Fruit fly (Drosophila melanogaster) whole organism, embryonic: ENCODE results near the gene CG17764.
A peak's percentile ranks its signal among the peaks of the same experiment; 100 is the strongest.

Experiments
- Awh ChIP-seq: fragments of 200-800 bp; sonication (Bioruptor generic); IDR thresholded peaks from 2 replicates; pipeline ENCODE4, ENCODE4 v1.3.6; 2022; ENCODE audit warnings: missing biosample characterization, missing genetic modification characterization
- CG10366 ChIP-seq: fragments of 200-800 bp; sonication (Bioruptor generic); IDR thresholded peaks from 2 replicates; pipeline ENCODE4 v1.3.6; 2022; ENCODE audit warnings: missing biosample characterization, missing genetic modification characterization
- CG11398 ChIP-seq: fragments of 200-800 bp; sonication (Bioruptor generic); optimal IDR thresholded peaks from 2 replicates; lab custom pipeline; 2016; ENCODE audit warnings: missing biosample characterization, missing genetic modification characterization
- CG14014 ChIP-seq: fragments of 200-800 bp; sonication (Bioruptor generic); IDR thresholded peaks from 2 replicates; pipeline ENCODE4 v1.3.6; 2022; ENCODE audit warnings: missing biosample characterization, missing genetic modification characterization
- CG14710 ChIP-seq: fragments of 200-800 bp; sonication (Bioruptor generic); optimal IDR thresholded peaks from 3 replicates; lab custom pipeline; 2019; ENCODE audit warnings: missing biosample characterization, mild to moderate bottlenecking, missing genetic modification characterization, moderate library complexity
- CG15011 ChIP-seq: fragments of 200-800 bp; sonication (Bioruptor generic); optimal IDR thresholded peaks from 3 replicates; lab custom pipeline; 2018; ENCODE audit warnings: missing biosample characterization, mild to moderate bottlenecking, missing genetic modification characterization
- CG16863 ChIP-seq: fragments of 200-800 bp; sonication (Bioruptor generic); optimal IDR thresholded peaks from 3 replicates; lab custom pipeline; 2016; ENCODE audit warnings: missing biosample characterization, missing genetic modification characterization
- CG17186 ChIP-seq: fragments of 200-800 bp; sonication (Bioruptor generic); optimal IDR thresholded peaks from 3 replicates; lab custom pipeline; 2017; ENCODE audit warnings: missing biosample characterization, missing genetic modification reagents, missing genetic modification characterization
- CG32532 ChIP-seq: fragments of 200-800 bp; sonication (Bioruptor generic); IDR thresholded peaks from 2 replicates; pipeline ENCODE4 v1.3.6; 2022; ENCODE audit warnings: missing biosample characterization, missing genetic modification characterization
- CG4328 ChIP-seq: fragments of 200-800 bp; sonication (Bioruptor generic); optimal IDR thresholded peaks from 3 replicates; lab custom pipeline; 2017; ENCODE audit warnings: missing biosample characterization, missing genetic modification reagents, missing genetic modification characterization
- CG4404 ChIP-seq: fragments of 200-800 bp; sonication (Bioruptor generic); IDR thresholded peaks from 2 replicates; pipeline ENCODE4 v1.3.6; 2022; ENCODE audit warnings: missing biosample characterization, missing genetic modification characterization
- CG5180 ChIP-seq: fragments of 200-800 bp; sonication (Bioruptor generic); optimal IDR thresholded peaks from 3 replicates; lab custom pipeline; 2017; ENCODE audit warnings: missing biosample characterization, missing genetic modification characterization, mild to moderate bottlenecking, moderate library complexity, missing genetic modification reagents
- CG6654 ChIP-seq: fragments of 200-800 bp; sonication (Bioruptor generic); optimal IDR thresholded peaks from 2 replicates; lab custom pipeline; 2017; ENCODE audit warnings: missing biosample characterization, mild to moderate bottlenecking, missing genetic modification characterization
- CG7372 ChIP-seq: fragments of 200-800 bp; sonication (Bioruptor generic); IDR thresholded peaks from 2 replicates; pipeline ENCODE4 v1.3.6; 2022; ENCODE audit warnings: missing biosample characterization, missing genetic modification characterization
- CG7963 ChIP-seq: fragments of 200-800 bp; sonication (Bioruptor generic); IDR thresholded peaks from 3 replicates; pipeline ENCODE4 v1.3.6; 2022; ENCODE audit warnings: missing biosample characterization, missing genetic modification characterization; ENCODE audit not compliant: partially characterized antibody
- CG8478 ChIP-seq: fragments of >200 bp; optimal IDR thresholded peaks from 2 replicates; lab custom pipeline; 2018
- CTCF ChIP-seq: fragments of 200-800 bp; sonication (Bioruptor generic); optimal IDR thresholded peaks from 2 replicates; lab custom pipeline; 2017; ENCODE audit warnings: missing biosample characterization, mild to moderate bottlenecking, missing genetic modification characterization, moderate library complexity
- CoRest ChIP-seq: fragments of 200-800 bp; sonication (Bioruptor generic); optimal IDR thresholded peaks from 3 replicates; lab custom pipeline; 2018; ENCODE audit warnings: missing biosample characterization, mild to moderate bottlenecking, missing genetic modification characterization, moderate library complexity
- Dip2 ChIP-seq: fragments of 200-800 bp; sonication (Bioruptor generic); IDR thresholded peaks from 2 replicates; pipeline ENCODE4 v1.3.6; 2022; ENCODE audit warnings: missing biosample characterization, missing genetic modification characterization
- Doc2 ChIP-seq: fragments of 200-800 bp; sonication (Bioruptor generic); IDR thresholded peaks from 2 replicates; pipeline ENCODE4 v1.3.6; 2022; ENCODE audit warnings: missing biosample characterization, missing genetic modification characterization
- Fer2 ChIP-seq: fragments of 200-800 bp; sonication (Bioruptor generic); optimal IDR thresholded peaks from 2 replicates; lab custom pipeline; 2018; ENCODE audit warnings: missing biosample characterization, mild to moderate bottlenecking, missing genetic modification characterization, moderate library complexity
- Hmx ChIP-seq: fragments of 200-800 bp; sonication (Bioruptor generic); optimal IDR thresholded peaks from 2 replicates; lab custom pipeline; 2016; ENCODE audit warnings: missing biosample characterization, missing genetic modification characterization
- Hr51 ChIP-seq, 2 experiments: fragments of 200-800 bp; sonication (Bioruptor generic); optimal IDR thresholded peaks; 2 replicates in 1 of 2; 3 replicates in 1 of 2; lab custom pipeline; 2016 to 2018; ENCODE audit warnings: missing biosample characterization in 2 of 2, missing genetic modification characterization in 2 of 2, mild to moderate bottlenecking in 1 of 2, moderate library complexity in 1 of 2
- Hsf ChIP-seq: fragments of 200-800 bp; sonication (Bioruptor generic); optimal IDR thresholded peaks from 3 replicates; lab custom pipeline; 2016; ENCODE audit warnings: missing biosample characterization, missing genetic modification characterization
- Med ChIP-seq: fragments of 200-800 bp; sonication (Bioruptor generic); peaks from one replicate; lab custom pipeline; 2016; ENCODE audit warnings: missing biosample characterization, missing genetic modification characterization, mild to moderate bottlenecking, inconsistent platforms, moderate library complexity
- Neu2 ChIP-seq: fragments of 200-800 bp; sonication (Bioruptor generic); optimal IDR thresholded peaks from 3 replicates; lab custom pipeline; 2016; ENCODE audit warnings: missing biosample characterization, missing genetic modification characterization, borderline replicate concordance
- Rfx ChIP-seq: fragments of 200-800 bp; sonication (Bioruptor generic); IDR thresholded peaks from 2 replicates; pipeline ENCODE4 v1.3.6; 2022; ENCODE audit warnings: missing biosample characterization, missing genetic modification characterization
- Scr ChIP-seq: fragments of 200-800 bp; sonication (Bioruptor generic); IDR thresholded peaks from 2 replicates; pipeline ENCODE4 v1.3.6; 2022; ENCODE audit warnings: missing biosample characterization, missing genetic modification characterization; ENCODE audit not compliant: partially characterized antibody
- Side ChIP-seq: fragments of 200-800 bp; sonication (Bioruptor generic); optimal IDR thresholded peaks from 2 replicates; lab custom pipeline; 2016; ENCODE audit warnings: missing biosample characterization, missing genetic modification characterization
- Tbp ChIP-seq: fragments of >200 bp; optimal IDR thresholded peaks from 2 replicates; lab custom pipeline; 2018; ENCODE audit warnings: missing biosample characterization, missing genetic modification characterization
- Trl ChIP-seq, 3 experiments: fragments of >200 bp in 2 of 3; fragments of 200-800 bp in 1 of 3; sonication (Bioruptor generic) in 1 of 3; optimal IDR thresholded peaks; 2 replicates in 1 of 3; 3 replicates in 2 of 3; lab custom pipeline; 2016 to 2017; ENCODE audit warnings: missing biosample characterization in 1 of 3, missing genetic modification characterization in 1 of 3
- ato ChIP-seq: fragments of 200-800 bp; sonication (Bioruptor generic); IDR thresholded peaks from 2 replicates; pipeline ENCODE4 v1.3.6; 2022; ENCODE audit warnings: missing biosample characterization, missing genetic modification characterization; ENCODE audit not compliant: partially characterized antibody
- cg ChIP-seq: fragments of 200-800 bp; sonication (Bioruptor generic); optimal IDR thresholded peaks from 3 replicates; lab custom pipeline; 2019; ENCODE audit warnings: missing biosample characterization, mild to moderate bottlenecking, missing genetic modification characterization, moderate library complexity
- chinmo ChIP-seq: fragments of 200-800 bp; sonication (Bioruptor generic); IDR thresholded peaks from 4 replicates; pipeline ENCODE4 v1.3.6; 2022; ENCODE audit warnings: missing biosample characterization, missing genetic modification characterization; ENCODE audit not compliant: partially characterized antibody
- crc ChIP-seq: fragments of 200-800 bp; sonication (Bioruptor generic); optimal IDR thresholded peaks from 2 replicates; lab custom pipeline; 2016; ENCODE audit warnings: missing biosample characterization, missing genetic modification characterization
- dmrt11E ChIP-seq: fragments of 200-800 bp; sonication (Bioruptor generic); optimal IDR thresholded peaks from 3 replicates; lab custom pipeline; 2018; ENCODE audit warnings: missing biosample characterization, mild to moderate bottlenecking, missing genetic modification characterization, moderate library complexity
- ftz-f1 ChIP-seq: fragments of 200-800 bp; sonication (Bioruptor generic); optimal IDR thresholded peaks from 2 replicates; lab custom pipeline; 2016; ENCODE audit warnings: missing biosample characterization, missing genetic modification characterization
- grn ChIP-seq: fragments of 200-800 bp; sonication (Bioruptor generic); optimal IDR thresholded peaks from 3 replicates; lab custom pipeline; 2017; ENCODE audit warnings: missing biosample characterization, missing genetic modification characterization
- mam ChIP-seq: fragments of 200-800 bp; sonication (Bioruptor generic); optimal IDR thresholded peaks from 3 replicates; lab custom pipeline; 2016; ENCODE audit warnings: missing biosample characterization, missing genetic modification characterization
- otp ChIP-seq: fragments of 200-800 bp; sonication (Bioruptor generic); IDR thresholded peaks from 3 replicates; pipeline ENCODE4, ENCODE4 v1.3.6; 2022; ENCODE audit warnings: missing biosample characterization, missing genetic modification characterization
- p53 ChIP-seq: fragments of 200-800 bp; sonication (Bioruptor generic); optimal IDR thresholded peaks from 2 replicates; lab custom pipeline; 2016; ENCODE audit warnings: missing biosample characterization, missing genetic modification characterization
- pan ChIP-seq, 4 experiments: fragments of >200 bp in 3 of 4; fragments of 200-800 bp in 1 of 4; sonication (Bioruptor generic) in 1 of 4; optimal IDR thresholded peaks in 3 of 4; IDR thresholded peaks in 1 of 4; 2 replicates each; pipeline versions ENCODE4 v1.3.6 to Lab custom; 2017 to 2022; ENCODE audit warnings: missing biosample characterization in 2 of 4, missing genetic modification characterization in 2 of 4, mixed read lengths in 1 of 4
- pho ChIP-seq: fragments of 200-800 bp; sonication (Bioruptor generic); optimal IDR thresholded peaks from 2 replicates; lab custom pipeline; 2016; ENCODE audit warnings: missing biosample characterization, missing genetic modification characterization
- pzg ChIP-seq: fragments of 200-800 bp; sonication (Bioruptor generic); optimal IDR thresholded peaks from 3 replicates; lab custom pipeline; 2018; ENCODE audit warnings: missing biosample characterization, mild to moderate bottlenecking, missing genetic modification characterization, moderate library complexity
- repo ChIP-seq: fragments of 200-800 bp; sonication (Bioruptor generic); optimal IDR thresholded peaks from 2 replicates; lab custom pipeline; 2016; ENCODE audit warnings: missing biosample characterization, missing genetic modification characterization
- sima ChIP-seq: fragments of 200-800 bp; sonication (Bioruptor generic); optimal IDR thresholded peaks from 2 replicates; lab custom pipeline; 2016; ENCODE audit warnings: missing biosample characterization, missing genetic modification characterization
- slou ChIP-seq: fragments of 200-800 bp; sonication (Bioruptor generic); optimal IDR thresholded peaks from 3 replicates; lab custom pipeline; 2016; ENCODE audit warnings: missing biosample characterization, missing genetic modification characterization
- sob ChIP-seq: fragments of 200-800 bp; sonication (Bioruptor generic); IDR thresholded peaks from 2 replicates; pipeline ENCODE4 v1.3.6; 2022; ENCODE audit warnings: missing biosample characterization, missing genetic modification characterization
- ssp ChIP-seq: fragments of 200-800 bp; sonication (Bioruptor generic); IDR thresholded peaks from 2 replicates; pipeline ENCODE4 v1.3.6; 2022; ENCODE audit warnings: missing biosample characterization, missing genetic modification characterization
- tap ChIP-seq: fragments of 200-800 bp; optimal IDR thresholded peaks from 3 replicates; lab custom pipeline; 2019; ENCODE audit warnings: missing biosample characterization, mild to moderate bottlenecking, missing genetic modification characterization, moderate library complexity
- vnd ChIP-seq: fragments of 200-800 bp; sonication (Bioruptor generic); IDR thresholded peaks from 3 replicates; pipeline ENCODE4 v1.3.6; 2022; ENCODE audit warnings: missing biosample characterization, missing genetic modification characterization; ENCODE audit not compliant: partially characterized antibody

CG17764 gene

DNA sequence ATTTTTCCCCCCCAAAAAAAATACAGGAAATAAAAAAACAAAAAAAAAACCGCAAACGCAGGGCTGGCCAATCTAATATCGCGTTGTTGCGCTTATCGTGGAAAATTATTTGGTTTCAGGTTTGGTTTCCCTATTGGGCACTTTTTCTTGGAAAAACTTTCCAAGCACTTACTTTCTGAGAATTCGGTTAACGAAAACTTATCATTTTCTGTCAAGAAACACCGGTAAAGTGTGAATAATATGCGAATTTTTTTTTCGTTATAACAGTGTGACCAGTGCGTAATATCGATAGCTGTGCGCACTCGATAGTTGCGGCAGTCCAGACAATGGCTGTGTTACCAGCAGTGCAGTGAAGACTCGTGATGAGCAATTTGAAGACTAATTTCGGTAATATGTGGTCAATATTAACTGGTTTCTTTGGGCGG is 15.3 kb upstream of the CG17764 start, which contains the start of gene Rnp4F (continued):
- peak; percentile 78 for TF ChIP-seq sob
- TF ChIP-seq CG4404, result peak; percentile 73
- TF ChIP-seq slou (GFP tag; lab: Kevin White, UChicago), result peak; percentile 47
- peak in 1 of 2 experiments; percentile 31 for TF ChIP-seq Hr51 (GFP tag; optimal IDR thresholded peaks at IDR 0.05; lab: Kevin White, UChicago)
- TF ChIP-seq ssp (GFP tag; lab: Robert Waterston, UW), result peak; percentile 97
- TF ChIP-seq vnd (GFP tag; lab: Robert Waterston, UW), result peak; percentile 78
- peak; percentile 72 for TF ChIP-seq CG32532 (GFP tag; lab: Robert Waterston, UW)
- TF ChIP-seq tap, result no peak
- no peak for TF ChIP-seq Trl (optimal IDR thresholded peaks at IDR 0.05; lab: Kevin White, UChicago)
- peak; percentile 68 for TF ChIP-seq Trl (GFP tag; optimal IDR thresholded peaks at IDR 0.05; lab: Kevin White, UChicago)
- TF ChIP-seq Med (GFP tag; lab: Kevin White, UChicago), result peak; percentile 90
- no peak for TF ChIP-seq Dip2 (GFP tag; lab: Robert Waterston, UW)
- no peak for TF ChIP-seq Tbp (GFP tag; lab: Kevin White, UChicago)
- TF ChIP-seq pho (GFP tag; lab: Kevin White, UChicago), result peak; percentile 77
- no peak for TF ChIP-seq Doc2
- no peak for TF ChIP-seq CG8478 (lab: Kevin White, UChicago)
- TF ChIP-seq crc (GFP tag; lab: Kevin White, UChicago), result no peak
- TF ChIP-seq pan (optimal IDR thresholded peaks at IDR 0.05; lab: Kevin White, UChicago), result no peak
- peak in 1 of 2 experiments; percentile 67 for TF ChIP-seq pan (GFP tag; optimal IDR thresholded peaks at IDR 0.05 in 1 of 2, IDR thresholded peaks at IDR 0.05 in 1 of 2)
- 0 out of 2 replicates have a peak, but pooled peaks have one; percentile 21 for TF ChIP-seq ato (GFP tag; lab: Robert Waterston, UW)
- no peak for TF ChIP-seq ftz-f1
- TF ChIP-seq Rfx (GFP tag; lab: Robert Waterston, UW), result peak; percentile 83
- TF ChIP-seq Side, result peak; percentile 66
- TF ChIP-seq otp (GFP tag; lab: Robert Waterston, UW), result no peak
- no peak for TF ChIP-seq Hmx (GFP tag; lab: Kevin White, UChicago)
- peak; percentile 49 for TF ChIP-seq CG7372 (GFP tag; lab: Robert Waterston, UW)
- TF ChIP-seq CG17186 (GFP tag; lab: Kevin White, UChicago), result peak; percentile 86
- TF ChIP-seq chinmo, result no peak
- no peak for TF ChIP-seq CG5180
- no peak for TF ChIP-seq CG4328 (GFP tag; lab: Kevin White, UChicago)
- TF ChIP-seq Hsf (GFP tag; lab: Kevin White, UChicago), result peak; percentile 69
- TF ChIP-seq grn (GFP tag; lab: Kevin White, UChicago), result no peak
- no peak for TF ChIP-seq sima (GFP tag; lab: Kevin White, UChicago)
- peak; percentile 57; the same call in 1 of the 2 replicates for TF ChIP-seq CG14014
- peak; percentile 88 for TF ChIP-seq mam
- peak; percentile 86 for TF ChIP-seq Scr (GFP tag; lab: Robert Waterston, UW)
- no peak for TF ChIP-seq Neu2 (GFP tag; lab: Kevin White, UChicago)
- peak; percentile 53 for TF ChIP-seq p53 (GFP tag; lab: Kevin White, UChicago)
- TF ChIP-seq repo (GFP tag; lab: Kevin White, UChicago), result peak; percentile 23
- TF ChIP-seq Fer2, result peak; percentile 16
- no peak for TF ChIP-seq Awh (GFP tag; lab: Robert Waterston, UW)
- TF ChIP-seq CG15011, result no peak
- peak; percentile 16 for TF ChIP-seq CTCF (GFP tag; lab: Kevin White, UChicago)
- no peak for TF ChIP-seq CG6654 (GFP tag; lab: Kevin White, UChicago)
- peak; percentile 58; the same call in 1 of the 2 replicates for TF ChIP-seq CG10366
- TF ChIP-seq CoRest (tag; lab: Kevin White, UChicago), result peak; percentile 77
- TF ChIP-seq cg, result no peak
- TF ChIP-seq pzg (GFP tag; lab: Kevin White, UChicago), result peak; percentile 82
- no peak for TF ChIP-seq dmrt11E (tag; lab: Kevin White, UChicago)
- peak; percentile 65; the same call in 2 of the 3 replicates for TF ChIP-seq CG7963 (GFP tag; lab: Robert Waterston, UW)
- TF ChIP-seq CG16863 (GFP tag; lab: Kevin White, UChicago), result peak; percentile 53
- TF ChIP-seq CG14710 (tag; lab: Kevin White, UChicago), result peak; percentile 50
- peak; percentile 64 for TF ChIP-seq CG11398
